Fruit fly (Drosophila melanogaster) whole organism, larva: ENCODE results near the gene att-ORFB.

Experiments used
- noc ChIP-seq: fragments of 200-800 bp; sonication (Bioruptor generic); optimal IDR thresholded peaks from 3 replicates; lab custom pipeline; 2019; ENCODE audit warnings: missing biosample characterization, mild to moderate bottlenecking, missing genetic modification characterization, moderate library complexity

The att-ORFB gene

DNA sequence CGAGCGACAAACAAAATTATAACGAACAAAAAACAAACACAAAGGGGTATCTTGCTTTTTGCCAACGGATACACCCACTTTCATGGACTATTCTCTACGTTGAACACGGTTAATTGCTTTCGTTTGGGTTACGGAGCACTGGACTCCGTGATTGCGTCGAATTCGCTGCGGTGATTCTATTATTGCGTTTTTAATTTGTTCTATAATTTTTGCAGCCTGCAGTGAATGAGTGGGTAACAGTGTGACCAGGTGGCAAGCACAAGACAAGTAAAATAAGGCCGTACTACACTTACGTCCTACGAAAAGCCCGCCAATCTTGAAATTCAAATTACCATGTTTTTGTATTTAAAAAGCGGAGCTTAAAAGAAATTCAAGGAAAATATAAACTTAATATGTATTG is 31.4 kb upstream of the att-ORFB start, which contains the start of gene CG16953:
Gene CG16953 (minus strand): TSS at position 268 of the 400 bp plus-strand sequence.
- TF ChIP-seq noc (tag; lab: Kevin White, UChicago), result no peak

- TF ChIP-seq noc (tag; lab: Kevin White, UChicago), result no peak
Observed at dm6 chr3R:20581376-20581775, 27.2 kb upstream of the att-ORFB start, which contains the start of gene CG34008. TSS of gene CG34008 (minus strand) at chr3R:20581522.

DNA sequence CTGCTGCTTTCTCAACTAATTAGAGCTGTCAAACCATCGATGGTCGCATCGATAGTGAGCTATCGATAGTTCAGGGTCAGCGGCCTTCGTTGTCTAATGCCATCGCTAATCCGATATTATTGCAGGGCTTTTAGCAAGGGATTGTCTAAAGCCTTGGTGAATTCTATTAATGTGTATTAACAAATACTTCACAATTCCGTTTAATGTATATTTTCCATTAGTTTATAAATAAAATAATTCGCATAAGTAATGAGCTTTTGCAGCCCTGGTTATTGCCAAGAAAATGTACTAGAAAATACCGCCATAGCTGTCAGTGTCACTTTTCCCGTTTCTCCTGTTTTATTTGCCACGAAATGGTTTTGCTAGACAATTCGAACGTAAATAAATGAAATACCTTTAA is 25.6 kb upstream of the att-ORFB start, which contains the start of the genes EloB and Srp14:
Gene EloB (minus strand): TSS at position 35 of the 400 bp plus-strand sequence.
Gene Srp14 (plus strand): TSS at position 300 of the 400 bp plus-strand sequence.
- TF ChIP-seq noc (tag; lab: Kevin White, UChicago), result peak; percentile 80

- no peak for TF ChIP-seq noc (tag; lab: Kevin White, UChicago)
Observed at dm6 chr3R:20576789-20577188, 22.6 kb upstream of the att-ORFB start, which contains the start of the genes TFAM and CG5412. TSS of gene TFAM (minus strand) at chr3R:20577010. TSS of gene CG5412 (plus strand) at chr3R:20577053.

dm6 chr3R:20574535-20574980 is 20.4 kb upstream of the att-ORFB start:
- peak; percentile 72 for TF ChIP-seq noc (tag; lab: Kevin White, UChicago)

- no peak for TF ChIP-seq noc (tag; lab: Kevin White, UChicago)
Observed at dm6 chr3R:20573326-20573725, 19.1 kb upstream of the att-ORFB start.

- no peak for TF ChIP-seq noc (tag; lab: Kevin White, UChicago)
Observed at dm6 chr3R:20567507-20568222, 13.5 kb upstream of the att-ORFB start.

DNA sequence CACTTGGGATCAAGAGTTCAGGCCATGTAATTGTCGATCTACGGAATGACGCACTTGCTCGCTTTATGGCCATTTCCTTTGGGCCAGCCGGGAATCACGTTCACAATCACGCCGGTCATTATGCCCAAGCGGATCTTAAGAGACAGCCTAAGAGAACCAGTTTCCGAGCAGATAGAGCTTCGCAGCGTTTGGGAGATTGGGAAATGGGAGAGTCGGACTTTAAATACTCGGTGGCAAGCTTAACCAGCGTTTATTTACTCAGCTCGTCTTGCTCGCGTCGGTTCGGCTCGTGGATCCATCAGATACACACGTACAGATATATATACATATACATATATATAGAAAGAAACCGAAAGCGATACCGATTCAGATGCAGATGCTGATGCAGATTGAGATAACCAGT is 11.3 kb upstream of the att-ORFB start:
- TF ChIP-seq noc (tag; lab: Kevin White, UChicago), result no peak

dm6 chr3R:20563830-20564421 is 9.7 kb upstream of the att-ORFB start, which contains the start of gene CG10877:
TSS of gene CG10877 (minus strand) at chr3R:20564067.
- TF ChIP-seq noc (tag; lab: Kevin White, UChicago), result no peak

DNA sequence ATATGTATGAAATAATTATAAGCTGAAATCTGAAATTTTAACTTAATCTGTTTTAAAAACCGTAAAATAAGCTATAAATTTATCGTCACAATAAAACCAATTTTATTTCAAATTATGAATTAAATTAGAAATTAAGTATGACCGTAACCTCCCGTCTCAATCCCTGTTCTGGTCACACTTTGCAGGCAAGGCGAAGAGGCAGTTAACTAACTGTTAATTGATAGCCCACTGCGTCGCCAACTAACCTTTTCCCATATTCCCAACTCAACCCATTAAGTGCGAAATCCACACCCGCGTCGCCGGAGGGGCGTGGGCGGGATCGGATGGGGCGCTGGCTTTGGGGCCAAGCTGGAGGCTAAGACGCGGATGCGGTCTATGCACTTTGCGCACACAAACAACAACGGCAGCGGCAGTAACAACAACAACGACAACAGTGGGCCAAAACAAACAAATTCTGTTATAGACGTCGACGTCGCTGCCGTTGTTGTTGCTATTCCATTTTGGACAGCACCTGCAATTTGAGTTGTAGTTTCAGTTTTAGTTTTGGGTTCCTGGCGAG is 6.5 kb upstream of the att-ORFB start, which contains the start of gene CG5191:
Gene CG5191 (plus strand): TSS at position 198 of the 559 bp plus-strand sequence.
- TF ChIP-seq noc (tag; lab: Kevin White, UChicago), result no peak

dm6 chr3R:20560019-20560667 is 5.9 kb upstream of the att-ORFB start, which contains the start of gene CG15922:
TSS of gene CG15922 (minus strand) at chr3R:20560280.
- TF ChIP-seq noc (tag; lab: Kevin White, UChicago), result no peak

DNA sequence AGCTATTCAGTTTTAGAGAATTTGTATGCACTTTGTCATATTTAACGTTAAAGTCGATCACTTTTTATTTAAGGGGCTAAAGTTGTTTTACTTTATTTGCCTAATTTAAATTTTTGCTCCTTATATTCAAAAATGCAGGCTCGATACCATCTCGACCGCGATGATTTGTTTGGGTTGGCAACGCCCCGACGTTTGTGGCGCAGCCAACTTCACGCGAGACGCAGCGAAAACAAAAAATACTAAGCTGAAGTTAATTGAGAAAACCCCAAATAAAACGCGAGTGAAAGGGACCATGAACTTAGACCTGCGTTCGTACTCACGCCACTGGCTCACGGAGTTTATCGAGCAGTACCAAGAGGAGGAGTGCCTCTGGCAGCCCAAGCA is 3.9 kb upstream of the att-ORFB start:
- TF ChIP-seq noc (tag; lab: Kevin White, UChicago), result no peak

dm6 chr3R:20557415-20558105 is 3.4 kb upstream of the att-ORFB start, which contains the start of the genes DPCoAC and CG5180:
TSS of gene DPCoAC (minus strand) at chr3R:20557667.
TSS of gene CG5180 (plus strand) at chr3R:20557930.
- TF ChIP-seq noc (tag; lab: Kevin White, UChicago), result peak; percentile 36

DNA sequence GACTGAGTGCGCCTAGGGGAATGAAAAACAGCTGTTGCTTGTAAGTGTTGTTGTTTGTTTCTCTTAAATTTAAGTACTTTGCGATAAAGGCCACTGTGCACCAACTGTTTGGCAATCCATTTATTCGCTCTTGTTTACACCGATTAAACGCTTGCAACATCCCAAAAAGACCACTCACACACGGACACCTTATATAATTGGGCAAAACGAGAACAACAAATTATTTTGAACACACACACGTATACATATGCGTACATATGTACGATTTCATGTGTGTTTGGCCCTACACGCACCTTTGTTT is 2.9 kb upstream of the att-ORFB start:
- TF ChIP-seq noc (tag; lab: Kevin White, UChicago), result no peak
